Fruit fly (Drosophila melanogaster) whole organism, wandering third instar larva: Measurements from ENCODE around the gene CG45079.

Experiments used
- Abd-B ChIP-seq: fragments of >200 bp; optimal IDR thresholded peaks from 2 replicates; lab custom pipeline; 2017; ENCODE audit warnings: missing biosample characterization, missing genetic modification characterization
- CG32264 ChIP-seq: fragments of 200-800 bp; sonication (Bioruptor generic); optimal IDR thresholded peaks from 2 replicates; lab custom pipeline; 2016; ENCODE audit warnings: missing biosample characterization, missing genetic modification characterization
- CG9705 ChIP-seq: fragments of 200-800 bp; sonication (Bioruptor generic); optimal IDR thresholded peaks from 2 replicates; lab custom pipeline; 2018; ENCODE audit warnings: missing biosample characterization, mild to moderate bottlenecking, missing genetic modification characterization
- CrebA ChIP-seq: fragments of 200-800 bp; sonication (Bioruptor generic); optimal IDR thresholded peaks from 2 replicates; lab custom pipeline; 2016; ENCODE audit warnings: missing biosample characterization, mild to moderate bottlenecking, missing genetic modification characterization, borderline replicate concordance
- Dfd ChIP-seq: fragments of >200 bp; optimal IDR thresholded peaks from 2 replicates; lab custom pipeline; 2017; ENCODE audit warnings: missing biosample characterization, missing genetic modification characterization
- Dif ChIP-seq: fragments of 200-275, 200-300 bp; sonication (Bioruptor generic); optimal IDR thresholded peaks from 2 replicates; lab custom pipeline; 2018; ENCODE audit warnings: missing biosample characterization, missing genetic modification characterization; ENCODE audit not compliant: partially characterized antibody
- HLH106 ChIP-seq: fragments of 200-800 bp; optimal IDR thresholded peaks from 3 replicates; lab custom pipeline; 2019; ENCODE audit warnings: missing biosample characterization, mild to moderate bottlenecking, missing genetic modification characterization, moderate library complexity
- Hnf4 ChIP-seq: fragments of 200-800 bp; sonication (Bioruptor generic); optimal IDR thresholded peaks from 2 replicates; lab custom pipeline; 2016; ENCODE audit warnings: missing biosample characterization, mild to moderate bottlenecking, missing genetic modification characterization
- Hr78 ChIP-seq: fragments of >200 bp; optimal IDR thresholded peaks from 2 replicates; lab custom pipeline; 2017; ENCODE audit warnings: missing biosample characterization, missing genetic modification characterization
- Hr83 ChIP-seq: fragments of 200-300 bp; sonication (Bioruptor generic); optimal IDR thresholded peaks from 2 replicates; lab custom pipeline; 2016; ENCODE audit warnings: missing biosample characterization, mild to moderate bottlenecking, missing genetic modification characterization, moderate library complexity; ENCODE audit not compliant: poor library complexity, severe bottlenecking
- Jra ChIP-seq: sonication (Bioruptor generic); optimal IDR thresholded peaks from 2 replicates; lab custom pipeline; 2016; ENCODE audit warnings: missing biosample characterization, missing genetic modification characterization
- Mio ChIP-seq: sonication (Bioruptor generic); optimal IDR thresholded peaks from 2 replicates; lab custom pipeline; 2016; ENCODE audit warnings: missing biosample characterization, missing genetic modification characterization
- N ChIP-seq: fragments of >200 bp; optimal IDR thresholded peaks from 2 replicates; lab custom pipeline; 2018; ENCODE audit warnings: missing biosample characterization, missing external identifiers, missing genetic modification characterization
- OdsH ChIP-seq: fragments of 200-800 bp; sonication (Bioruptor generic); optimal IDR thresholded peaks from 2 replicates; lab custom pipeline; 2016; ENCODE audit warnings: missing biosample characterization, mild to moderate bottlenecking, missing genetic modification characterization
- Rel ChIP-seq, 2 experiments: fragments of 200-800 bp; sonication (Bioruptor generic) in 1 of 2; optimal IDR thresholded peaks; 2 replicates in 1 of 2; 3 replicates in 1 of 2; lab custom pipeline; 2016 to 2019; ENCODE audit warnings: mild to moderate bottlenecking in 2 of 2, missing biosample characterization in 2 of 2, missing genetic modification characterization in 2 of 2, moderate library complexity in 1 of 2
- Sp1 ChIP-seq: fragments of 200-800 bp; sonication (Bioruptor generic); optimal IDR thresholded peaks from 3 replicates; lab custom pipeline; 2019; ENCODE audit warnings: missing biosample characterization, mild to moderate bottlenecking, missing genetic modification characterization, moderate library complexity
- Vsx2 ChIP-seq: fragments of 200-300, 225-300 bp; sonication (Bioruptor generic); optimal IDR thresholded peaks from 2 replicates; lab custom pipeline; 2018; ENCODE audit warnings: missing biosample characterization, missing genetic modification characterization; ENCODE audit not compliant: partially characterized antibody
- br ChIP-seq: fragments of 200-800 bp; sonication (Bioruptor generic); optimal IDR thresholded peaks from 2 replicates; lab custom pipeline; 2016; ENCODE audit warnings: missing biosample characterization, missing genetic modification characterization
- brk ChIP-seq: fragments of 200-800 bp; sonication (Bioruptor generic); optimal IDR thresholded peaks from 2 replicates; lab custom pipeline; 2016; ENCODE audit warnings: missing biosample characterization, mild to moderate bottlenecking, missing genetic modification characterization
- dl ChIP-seq, 2 experiments: fragments of 175-275, 200-275 bp in 1 of 2; fragments of 200-275 bp in 1 of 2; sonication (Bioruptor generic); optimal IDR thresholded peaks; lab custom pipeline; 2018; ENCODE audit warnings: mild to moderate bottlenecking in 2 of 2, missing biosample characterization in 2 of 2, missing genetic modification characterization in 2 of 2, moderate library complexity in 2 of 2; ENCODE audit not compliant: partially characterized antibody in 2 of 2, insufficient read depth in 1 of 2
- dmrt93B ChIP-seq: fragments of 200-800 bp; sonication (Bioruptor generic); optimal IDR thresholded peaks from 2 replicates; lab custom pipeline; 2018; ENCODE audit warnings: missing biosample characterization, mild to moderate bottlenecking, missing genetic modification characterization
- dsf ChIP-seq: sonication (Bioruptor generic); optimal IDR thresholded peaks from 2 replicates; lab custom pipeline; 2016; ENCODE audit warnings: missing biosample characterization, missing genetic modification characterization, borderline replicate concordance
- ey ChIP-seq: fragments of 200-800 bp; sonication (Bioruptor generic); optimal IDR thresholded peaks from 2 replicates; lab custom pipeline; 2016; ENCODE audit warnings: missing biosample characterization, missing genetic modification characterization
- foxo ChIP-seq, 2 experiments: fragments of 200-800 bp; sonication (Bioruptor generic); optimal IDR thresholded peaks; 2 replicates in 1 of 2; 3 replicates in 1 of 2; lab custom pipeline; 2016 to 2017; ENCODE audit warnings: missing biosample characterization in 2 of 2, missing genetic modification characterization in 2 of 2
- fru ChIP-seq: fragments of 200-800 bp; sonication (Bioruptor generic); optimal IDR thresholded peaks from 3 replicates; lab custom pipeline; 2016; ENCODE audit warnings: missing biosample characterization, mild to moderate bottlenecking, missing genetic modification characterization
- h ChIP-seq: fragments of 200-800 bp; sonication (Bioruptor generic); optimal IDR thresholded peaks from 3 replicates; lab custom pipeline; 2016; ENCODE audit warnings: missing biosample characterization, mild to moderate bottlenecking, missing genetic modification characterization
- jim ChIP-seq: fragments of 175-275, 200-325 bp; sonication (Bioruptor generic); optimal IDR thresholded peaks from 2 replicates; lab custom pipeline; 2016; ENCODE audit warnings: missing biosample characterization, mild to moderate bottlenecking, missing genetic modification characterization
- lola ChIP-seq: fragments of >200 bp; optimal IDR thresholded peaks from 2 replicates; lab custom pipeline; 2017; ENCODE audit warnings: missing biosample characterization, missing genetic modification characterization
- pan ChIP-seq: fragments of >200 bp; optimal IDR thresholded peaks from 2 replicates; lab custom pipeline; 2017
- psq ChIP-seq: fragments of 200-800 bp; sonication (Bioruptor generic); optimal IDR thresholded peaks from 3 replicates; lab custom pipeline; 2017; ENCODE audit warnings: missing biosample characterization, mild to moderate bottlenecking, missing genetic modification characterization, moderate library complexity
- rgr ChIP-seq: fragments of 200-800 bp; sonication (Bioruptor generic); optimal IDR thresholded peaks from 3 replicates; lab custom pipeline; 2016; ENCODE audit warnings: missing biosample characterization, mild to moderate bottlenecking, missing genetic modification characterization
- sv ChIP-seq: fragments of 200-800 bp; sonication (Bioruptor generic); optimal IDR thresholded peaks from 3 replicates; lab custom pipeline; 2016; ENCODE audit warnings: missing biosample characterization, missing genetic modification characterization
- tai ChIP-seq: sonication (Bioruptor generic); optimal IDR thresholded peaks from 2 replicates; lab custom pipeline; 2016; ENCODE audit warnings: missing biosample characterization, missing genetic modification characterization
- usp ChIP-seq: fragments of >200 bp; optimal IDR thresholded peaks from 2 replicates; lab custom pipeline; 2017; ENCODE audit warnings: missing biosample characterization, missing genetic modification characterization
- woc ChIP-seq: sonication (Bioruptor generic); optimal IDR thresholded peaks from 2 replicates; lab custom pipeline; 2016; ENCODE audit warnings: missing biosample characterization, mild to moderate bottlenecking, missing genetic modification characterization

The CG45079 gene

dm6 chr3R:17124177-17124576 is at the start of gene CG45079:
Gene CG45079, plus strand, starts transcription at chr3R:17124477.
- TF ChIP-seq ey (GFP tag; lab: Kevin White, UChicago): no peak
- no peak for TF ChIP-seq brk (GFP tag; lab: Kevin White, UChicago)
- no peak for TF ChIP-seq Vsx2 (GFP tag; lab: Kevin White, UChicago)

- TF ChIP-seq pan (no peak), Hnf4 (peak; percentile 2), Jra (GFP tag; lab: Kevin White, UChicago) (no peak), h (GFP tag; lab: Kevin White, UChicago) (peak; percentile 44), dl (GFP tag; optimal IDR thresholded peaks at IDR 0.05; lab: Kevin White, UChicago; ENCODE audit: insufficient read depth in 1 of 2, partially characterized antibody in 2 of 2) (no peak), Rel (GFP tag; optimal IDR thresholded peaks at IDR 0.05; lab: Kevin White, UChicago) (no peak), Rel (tag; optimal IDR thresholded peaks at IDR 0.05; lab: Kevin White, UChicago) (peak; percentile 82), Hr83 (peak; percentile 48), foxo (GFP tag; optimal IDR thresholded peaks at IDR 0.05; lab: Kevin White, UChicago) (no peak), Sp1 (peak; percentile 14), Dfd (no peak), usp (GFP tag; lab: Kevin White, UChicago) (no peak), woc (GFP tag; lab: Kevin White, UChicago) (no peak), dsf (no peak), lola (no peak), CrebA (GFP tag; lab: Kevin White, UChicago) (no peak)
- TF ChIP-seq, all 38 proteins: peak for 5
Measured at dm6 chr3R:17077968-17078417, 46.3 kb upstream of the CG45079 start.

dm6 chr3R:17078961-17079858 is 45.1 kb upstream of the CG45079 start:
- TF ChIP-seq Rel (GFP tag; optimal IDR thresholded peaks at IDR 0.05; lab: Kevin White, UChicago) (peak; percentile 39), Rel (tag; optimal IDR thresholded peaks at IDR 0.05; lab: Kevin White, UChicago) (peak; percentile 97), N (GFP tag; lab: Kevin White, UChicago) (no peak), OdsH (GFP tag; lab: Kevin White, UChicago) (no peak), Abd-B (no peak), woc (GFP tag; lab: Kevin White, UChicago) (no peak), fru (GFP tag; lab: Kevin White, UChicago) (no peak), usp (GFP tag; lab: Kevin White, UChicago) (no peak), h (GFP tag; lab: Kevin White, UChicago) (no peak), dl (GFP tag; optimal IDR thresholded peaks at IDR 0.05; lab: Kevin White, UChicago; ENCODE audit: insufficient read depth in 1 of 2, partially characterized antibody in 2 of 2) (no peak), Hnf4 (no peak), Hr83 (peak; percentile 56), foxo (GFP tag; optimal IDR thresholded peaks at IDR 0.05; lab: Kevin White, UChicago) (peak in 1 of 2 experiments; percentile 0), sv (GFP tag; lab: Kevin White, UChicago) (no peak), CG9705 (GFP tag; lab: Kevin White, UChicago) (no peak), Mio (GFP tag; lab: Kevin White, UChicago) (no peak), HLH106 (tag; lab: Kevin White, UChicago) (no peak), ey (GFP tag; lab: Kevin White, UChicago) (no peak), br (no peak), Hr78 (no peak), Dfd (no peak), Jra (GFP tag; lab: Kevin White, UChicago) (no peak), dmrt93B (GFP tag; lab: Kevin White, UChicago) (no peak)

- TF ChIP-seq pan: no peak
- TF ChIP-seq foxo (GFP tag; optimal IDR thresholded peaks at IDR 0.05; lab: Kevin White, UChicago): peak in 1 of 2 experiments; percentile 73
- no peak for TF ChIP-seq Hr78
- peak; percentile 87 for TF ChIP-seq brk (GFP tag; lab: Kevin White, UChicago)
- TF ChIP-seq Jra (GFP tag; lab: Kevin White, UChicago): peak; percentile 85
- peak; percentile 48 for TF ChIP-seq HLH106 (tag; lab: Kevin White, UChicago)
- TF ChIP-seq CrebA (GFP tag; lab: Kevin White, UChicago): no peak
- no peak for TF ChIP-seq Vsx2 (GFP tag; lab: Kevin White, UChicago)
- no peak for TF ChIP-seq Rel (GFP tag; optimal IDR thresholded peaks at IDR 0.05; lab: Kevin White, UChicago)
- peak; percentile 38 for TF ChIP-seq Rel (tag; optimal IDR thresholded peaks at IDR 0.05; lab: Kevin White, UChicago)
- TF ChIP-seq CG9705 (GFP tag; lab: Kevin White, UChicago): no peak
- peak; percentile 94 for TF ChIP-seq Hr83
- peak; percentile 71 for TF ChIP-seq fru (GFP tag; lab: Kevin White, UChicago)
- peak; percentile 61 for TF ChIP-seq ey (GFP tag; lab: Kevin White, UChicago)
- TF ChIP-seq woc (GFP tag; lab: Kevin White, UChicago): no peak
- no peak for TF ChIP-seq tai
- TF ChIP-seq Hnf4: peak; percentile 92
- TF ChIP-seq OdsH (GFP tag; lab: Kevin White, UChicago): peak; percentile 52
- peak; percentile 76 for TF ChIP-seq dsf
- TF ChIP-seq br: peak; percentile 71
- TF ChIP-seq psq: peak; percentile 45
- no peak for TF ChIP-seq usp (GFP tag; lab: Kevin White, UChicago)
- TF ChIP-seq rgr (GFP tag; lab: Kevin White, UChicago): peak; percentile 82
- peak; percentile 36 for TF ChIP-seq dmrt93B (GFP tag; lab: Kevin White, UChicago)
- no peak for TF ChIP-seq dl (GFP tag; optimal IDR thresholded peaks at IDR 0.05; lab: Kevin White, UChicago; ENCODE audit: insufficient read depth in 1 of 2, partially characterized antibody in 2 of 2)
- no peak for TF ChIP-seq Dif (GFP tag; lab: Kevin White, UChicago)
- peak; percentile 72 for TF ChIP-seq sv (GFP tag; lab: Kevin White, UChicago)
- TF ChIP-seq CG32264 (GFP tag; lab: Kevin White, UChicago): no peak
- TF ChIP-seq jim (GFP tag; lab: Kevin White, UChicago): no peak
- peak; percentile 39 for TF ChIP-seq Sp1
- TF ChIP-seq Mio (GFP tag; lab: Kevin White, UChicago): no peak
Measured at dm6 chr3R:17079859-17080255, 44.4 kb upstream of the CG45079 start, which contains the start of the genes Keap1 and kuk. Gene Keap1, minus strand, starts transcription at chr3R:17079945. Gene kuk, plus strand, starts transcription at chr3R:17080244.
